Fruit fly (Drosophila melanogaster) whole organism, prepupa: ENCODE results near the gene Srp9.

Experiments used
- CG11294 ChIP-seq: fragments of 200-800 bp; sonication (Bioruptor generic); IDR thresholded peaks from 2 replicates; pipeline ENCODE4 v1.3.6; 2022; ENCODE audit warnings: missing biosample characterization, missing genetic modification characterization
- CG3032 ChIP-seq: fragments of 200-800 bp; optimal IDR thresholded peaks from 2 replicates; lab custom pipeline; 2019; ENCODE audit warnings: missing biosample characterization, mild to moderate bottlenecking, missing genetic modification characterization, moderate library complexity
- CG8119 ChIP-seq: fragments of 200-800 bp; sonication (Bioruptor generic); IDR thresholded peaks from 3 replicates; pipeline ENCODE4 v1.3.6; 2022; ENCODE audit warnings: missing biosample characterization, missing genetic modification characterization
- CG9139 ChIP-seq: fragments of 200-800 bp; sonication (Bioruptor generic); optimal IDR thresholded peaks from 3 replicates; lab custom pipeline; 2017; ENCODE audit warnings: missing biosample characterization, mild to moderate bottlenecking, missing genetic modification characterization
- Gug ChIP-seq: fragments of 200-800 bp; sonication (Bioruptor generic); IDR thresholded peaks from 2 replicates; pipeline ENCODE4 v1.3.6; 2022; ENCODE audit warnings: missing biosample characterization, missing genetic modification characterization
- Smox ChIP-seq: fragments of 200-800 bp; sonication (Bioruptor generic); optimal IDR thresholded peaks from 3 replicates; lab custom pipeline; 2016; ENCODE audit warnings: missing biosample characterization, missing genetic modification characterization
- Sox102F ChIP-seq: fragments of 200-800 bp; sonication (Bioruptor generic); optimal IDR thresholded peaks from 2 replicates; lab custom pipeline; 2016; ENCODE audit warnings: missing biosample characterization, mild to moderate bottlenecking, missing genetic modification characterization
- dac ChIP-seq: fragments of 200-800 bp; sonication (Bioruptor generic); optimal IDR thresholded peaks from 2 replicates; lab custom pipeline; 2017; ENCODE audit warnings: missing biosample characterization, mild to moderate bottlenecking, missing genetic modification characterization
- esn ChIP-seq: fragments of 200-800 bp; sonication (Bioruptor generic); optimal IDR thresholded peaks from 2 replicates; lab custom pipeline; 2016; ENCODE audit warnings: missing biosample characterization, mild to moderate bottlenecking, missing genetic modification characterization, moderate library complexity

DNA sequence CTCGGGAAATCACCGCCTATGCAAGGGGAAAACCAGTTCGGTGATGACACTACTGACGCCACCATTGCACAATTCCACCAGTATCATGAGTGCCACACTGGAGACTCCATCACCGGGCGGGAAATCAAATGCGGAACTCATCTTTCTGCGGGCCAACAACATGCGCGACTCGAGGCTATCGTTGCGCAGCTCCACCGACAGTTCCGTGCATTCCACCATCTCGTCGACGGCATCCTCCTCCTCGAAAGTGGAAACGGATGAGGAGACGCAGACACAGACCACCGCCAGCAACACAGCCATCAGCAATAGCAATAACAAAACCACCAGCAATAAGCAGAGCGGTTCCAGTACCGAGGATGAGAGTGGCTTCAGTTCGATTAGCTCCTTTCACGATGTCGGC is 42.3 kb upstream of the Srp9 start:
- TF ChIP-seq Gug (GFP tag; lab: Robert Waterston, UW): no peak
- no peak for TF ChIP-seq CG9139 (GFP tag; lab: Kevin White, UChicago)
- TF ChIP-seq Smox (GFP tag; lab: Kevin White, UChicago): no peak
- no peak for TF ChIP-seq CG3032 (tag; lab: Kevin White, UChicago)
- TF ChIP-seq esn (GFP tag; lab: Kevin White, UChicago): no peak
- TF ChIP-seq dac (GFP tag; lab: Kevin White, UChicago): no peak
- TF ChIP-seq CG11294: no peak
- TF ChIP-seq CG8119 (GFP tag; lab: Robert Waterston, UW): no peak
- TF ChIP-seq Sox102F (GFP tag; lab: Kevin White, UChicago): no peak
